Worm (Caenorhabditis elegans) whole organism, late embryonic: ENCODE results near the gene cyn-11.

Experiments used
- C38D4.7 ChIP-seq: fragments of 200-800 bp; sonication (Bioruptor generic); optimal IDR thresholded peaks from 2 replicates; lab custom pipeline; 2018; ENCODE audit warnings: mild to moderate bottlenecking, missing genetic modification characterization, moderate library complexity, missing compliant biosample characterization
- K02D7.2 ChIP-seq: sonication (generic microtip); optimal IDR thresholded peaks from 2 replicates; lab custom pipeline; 2017; ENCODE audit warnings: mild to moderate bottlenecking, missing genetic modification characterization, missing compliant biosample characterization
- T23F11.4 ChIP-seq: fragments of 200-800 bp; sonication (Bioruptor generic); optimal IDR thresholded peaks from 2 replicates; lab custom pipeline; 2018; ENCODE audit warnings: mild to moderate bottlenecking, missing genetic modification characterization, missing compliant biosample characterization
- lim-6 ChIP-seq: sonication (generic microtip); optimal IDR thresholded peaks from 2 replicates; lab custom pipeline; 2016; ENCODE audit warnings: missing genetic modification characterization, missing compliant biosample characterization
- mec-3 ChIP-seq: sonication (generic microtip); optimal IDR thresholded peaks from 2 replicates; lab custom pipeline; 2016; ENCODE audit warnings: borderline replicate concordance, missing genetic modification characterization, missing compliant biosample characterization
- nfya-1 ChIP-seq: sonication (generic microtip); optimal IDR thresholded peaks from 2 replicates; lab custom pipeline; 2017; ENCODE audit warnings: missing genetic modification characterization, mild to moderate bottlenecking, missing compliant biosample characterization, antibody characterized with exemption, moderate library complexity
- sdc-2 ChIP-seq: sonication (generic microtip); optimal IDR thresholded peaks from 2 replicates; lab custom pipeline; 2016; ENCODE audit warnings: missing genotype, missing genetic modification characterization, missing compliant biosample characterization
- tbx-2 ChIP-seq: sonication (generic microtip); optimal IDR thresholded peaks from 2 replicates; lab custom pipeline; 2016; ENCODE audit warnings: missing genetic modification characterization, missing compliant biosample characterization

ce11 chrII:8704413-8704874 is 11.6 kb downstream of the cyn-11 start, which contains the start of gene prx-5:
- TF ChIP-seq K02D7.2 (tag; lab: Kevin White, UChicago) (no peak), sdc-2 (tag; lab: Kevin White, UChicago) (no peak), tbx-2 (tag; lab: Kevin White, UChicago) (no peak), C38D4.7 (GFP tag; lab: Kevin White, UChicago) (no peak), lim-6 (no peak), mec-3 (tag; lab: Kevin White, UChicago) (no peak), nfya-1 (tag; lab: Kevin White, UChicago) (no peak), T23F11.4 (GFP tag; lab: Kevin White, UChicago) (no peak)
